Worm (Caenorhabditis elegans): Measurements from ENCODE around the gene F13A7.7.

ce11 chrV:16342258-16342618 lies 41.4 kb downstream of the F13A7.7 start, which contains the start of gene nhr-193:
- no peak for TF ChIP-seq blmp-1 (tag; optimal IDR thresholded peaks at IDR 0.05; ENCODE audit: insufficient read depth)
- no peak for TF ChIP-seq snpc-4 (tag; optimal IDR thresholded peaks at IDR 0.05)
- TF ChIP-seq nhr-12 (tag; optimal IDR thresholded peaks at IDR 0.05) = no peak
- no peak for TF ChIP-seq elt-3 (tag; optimal IDR thresholded peaks at IDR 0.05)
- TF ChIP-seq skn-1 (tag; optimal IDR thresholded peaks at IDR 0.05) = no peak
- no peak for TF ChIP-seq ZK546.5 (tag; optimal IDR thresholded peaks at IDR 0.05)
